Worm (Caenorhabditis elegans) whole organism, mixed stage, embryonic: ENCODE results near the gene col-129.

Experiments used
- M03D4.4 ChIP-seq: sonication (generic microtip); optimal IDR thresholded peaks from 2 replicates; lab custom pipeline; 2017; ENCODE audit warnings: mild to moderate bottlenecking, missing genetic modification characterization, missing compliant biosample characterization
- bed-3 ChIP-seq: fragments of 200-800 bp; sonication (Bioruptor generic); optimal IDR thresholded peaks from 3 replicates; lab custom pipeline; 2018; ENCODE audit warnings: mild to moderate bottlenecking, missing genetic modification characterization, moderate library complexity, missing compliant biosample characterization
- blmp-1 ChIP-seq: fragments of 150-350 bp; optimal IDR thresholded peaks from 2 replicates; lab custom pipeline; 2014; ENCODE audit warnings: missing biosample characterization, missing genetic modification characterization
- ceh-39 ChIP-seq: fragments of 150-350 bp; optimal IDR thresholded peaks from 2 replicates; lab custom pipeline; 2014; ENCODE audit warnings: missing biosample characterization, missing genetic modification characterization
- ceh-43 ChIP-seq: fragments of 200-800 bp; sonication (Bioruptor generic); optimal IDR thresholded peaks from 2 replicates; lab custom pipeline; 2018; ENCODE audit warnings: mild to moderate bottlenecking, missing genetic modification characterization, moderate library complexity, missing compliant biosample characterization
- ceh-83 ChIP-seq: fragments of 200-800 bp; sonication (Bioruptor generic); optimal IDR thresholded peaks from 2 replicates; lab custom pipeline; 2018; ENCODE audit warnings: mild to moderate bottlenecking, missing genetic modification characterization, missing compliant biosample characterization
- ces-1 ChIP-seq: fragments of 150-350 bp; optimal IDR thresholded peaks from 2 replicates; lab custom pipeline; 2014; ENCODE audit warnings: missing biosample characterization, missing genetic modification reagents, missing genetic modification characterization
- cnd-1 ChIP-seq: fragments of 200-800 bp; sonication (Bioruptor generic); optimal IDR thresholded peaks from 2 replicates; lab custom pipeline; 2018; ENCODE audit warnings: mild to moderate bottlenecking, missing genetic modification characterization, missing compliant biosample characterization
- elt-1 ChIP-seq: sonication (generic microtip); optimal IDR thresholded peaks from 2 replicates; lab custom pipeline; 2017; ENCODE audit warnings: missing genetic modification characterization, mild to moderate bottlenecking, missing compliant biosample characterization, antibody characterized with exemption, moderate library complexity, borderline replicate concordance; ENCODE audit not compliant: insufficient read depth
- elt-3 ChIP-seq: fragments of 150-350 bp; optimal IDR thresholded peaks from 2 replicates; lab custom pipeline; 2014; ENCODE audit warnings: missing biosample characterization, missing genetic modification characterization
- flh-1 ChIP-seq: fragments of 200-800 bp; sonication (Bioruptor generic); optimal IDR thresholded peaks from 2 replicates; lab custom pipeline; 2018; ENCODE audit warnings: mild to moderate bottlenecking, missing genetic modification characterization, moderate library complexity, missing compliant biosample characterization
- ham-2 ChIP-seq: fragments of 200-800 bp; sonication (Bioruptor generic); optimal IDR thresholded peaks from 2 replicates; lab custom pipeline; 2018; ENCODE audit warnings: mild to moderate bottlenecking, missing genetic modification characterization, missing compliant biosample characterization
- hlh-1 ChIP-seq: fragments of 150-350 bp; optimal IDR thresholded peaks from 2 replicates; lab custom pipeline; 2014; ENCODE audit warnings: missing biosample characterization, missing genetic modification reagents, missing genetic modification characterization
- lin-32 ChIP-seq: fragments of 200-800 bp; sonication (Bioruptor generic); optimal IDR thresholded peaks from 2 replicates; lab custom pipeline; 2018; ENCODE audit warnings: mild to moderate bottlenecking, missing genetic modification characterization, missing compliant biosample characterization
- mep-1 ChIP-seq: fragments of 150-350 bp; optimal IDR thresholded peaks from 2 replicates; lab custom pipeline; 2017; ENCODE audit warnings: missing biosample characterization, missing genetic modification reagents, missing genetic modification characterization, inconsistent platforms
- mls-2 ChIP-seq: sonication (generic microtip); optimal IDR thresholded peaks from 2 replicates; lab custom pipeline; 2016; ENCODE audit warnings: mild to moderate bottlenecking, missing genetic modification characterization, moderate library complexity, missing compliant biosample characterization
- nhr-12 ChIP-seq: fragments of 150-350 bp; optimal IDR thresholded peaks from 2 replicates; lab custom pipeline; 2014; ENCODE audit warnings: missing biosample characterization, missing genetic modification characterization
- nhr-2 ChIP-seq: fragments of 150-350 bp; optimal IDR thresholded peaks from 2 replicates; lab custom pipeline; 2014; ENCODE audit warnings: missing biosample characterization, missing genetic modification characterization
- nhr-237 ChIP-seq: fragments of 150-350 bp; optimal IDR thresholded peaks from 2 replicates; lab custom pipeline; 2014; ENCODE audit warnings: missing biosample characterization, missing genetic modification characterization
- nhr-28 ChIP-seq: fragments of 150-350 bp; optimal IDR thresholded peaks from 2 replicates; lab custom pipeline; 2014; ENCODE audit warnings: missing biosample characterization, missing genetic modification characterization
- nhr-76 ChIP-seq: sonication (generic microtip); optimal IDR thresholded peaks from 2 replicates; lab custom pipeline; 2017; ENCODE audit warnings: missing biosample characterization, missing genetic modification characterization
- pha-4 ChIP-seq: fragments of 150-350 bp; optimal IDR thresholded peaks from 2 replicates; lab custom pipeline; 2018; ENCODE audit warnings: missing biosample characterization, missing genetic modification reagents, missing genetic modification characterization
- sem-2 ChIP-seq: fragments of 200-800 bp; sonication (Bioruptor generic); optimal IDR thresholded peaks from 2 replicates; lab custom pipeline; 2018; ENCODE audit warnings: mild to moderate bottlenecking, missing genetic modification characterization, missing compliant biosample characterization
- sptf-1 ChIP-seq: sonication (generic microtip); optimal IDR thresholded peaks from 2 replicates; lab custom pipeline; 2017; ENCODE audit warnings: mild to moderate bottlenecking, missing genetic modification characterization, moderate library complexity, missing compliant biosample characterization
- tbx-8 ChIP-seq: fragments of 200-800 bp; sonication (Bioruptor generic); optimal IDR thresholded peaks from 2 replicates; lab custom pipeline; 2018; ENCODE audit warnings: mild to moderate bottlenecking, missing genetic modification characterization, moderate library complexity, missing compliant biosample characterization
- unc-120 ChIP-seq: sonication (generic microtip); optimal IDR thresholded peaks from 2 replicates; lab custom pipeline; 2017; ENCODE audit warnings: missing genetic modification characterization, missing compliant biosample characterization; ENCODE audit not compliant: poor library complexity, severe bottlenecking
- unc-39 ChIP-seq: fragments of 150-350 bp; optimal IDR thresholded peaks from 2 replicates; lab custom pipeline; 2014; ENCODE audit warnings: missing biosample characterization, missing genetic modification characterization
- unc-62 ChIP-seq: fragments of 150-350 bp; optimal IDR thresholded peaks from 2 replicates; lab custom pipeline; 2014; ENCODE audit warnings: missing biosample characterization, missing genetic modification reagents, missing genetic modification characterization
- zip-8 ChIP-seq: fragments of 150-350 bp; optimal IDR thresholded peaks from 2 replicates; lab custom pipeline; 2014; ENCODE audit warnings: missing biosample characterization, missing genetic modification characterization

The col-129 gene

DNA sequence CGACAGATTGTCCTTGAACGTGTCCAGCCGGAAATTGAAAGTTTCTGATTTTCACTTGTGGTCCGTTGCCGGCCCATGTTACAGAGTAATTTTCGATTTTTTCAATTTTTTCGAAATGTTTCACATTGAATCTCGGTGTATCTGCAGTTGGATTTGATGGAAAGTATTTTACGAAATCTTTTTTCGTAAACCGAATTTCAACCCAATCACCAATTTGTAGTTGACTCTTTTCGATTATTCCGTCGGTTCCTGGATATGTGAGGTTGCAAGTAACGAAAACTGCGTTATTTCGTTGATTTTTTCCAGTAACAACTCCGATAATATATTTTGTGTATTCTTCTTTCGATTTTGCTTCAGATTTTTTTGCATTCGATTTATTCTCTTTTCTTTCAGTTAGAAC is 39.4 kb upstream of the col-129 start:
- TF ChIP-seq sem-2 (GFP tag; lab: Kevin White, UChicago) (no peak), lin-32 (GFP tag; lab: Kevin White, UChicago) (no peak), elt-3 (tag; lab: Kevin White, UChicago) (no peak), elt-1 (tag; lab: Kevin White, UChicago) (no peak), pha-4 (tag; lab: Kevin White, UChicago) (no peak), ceh-39 (tag; lab: Kevin White, UChicago) (no peak), cnd-1 (tag; lab: Kevin White, UChicago) (no peak), mls-2 (tag; lab: Kevin White, UChicago) (no peak), unc-120 (tag; lab: Kevin White, UChicago) (no peak), M03D4.4 (no peak), nhr-76 (tag; lab: Kevin White, UChicago) (no peak), nhr-28 (no peak), blmp-1 (no peak), mep-1 (no peak), ceh-83 (GFP tag; lab: Kevin White, UChicago) (no peak), ceh-43 (no peak), hlh-1 (tag; lab: Kevin White, UChicago) (no peak)
- TF ChIP-seq, all 35 proteins: peak for 0

DNA sequence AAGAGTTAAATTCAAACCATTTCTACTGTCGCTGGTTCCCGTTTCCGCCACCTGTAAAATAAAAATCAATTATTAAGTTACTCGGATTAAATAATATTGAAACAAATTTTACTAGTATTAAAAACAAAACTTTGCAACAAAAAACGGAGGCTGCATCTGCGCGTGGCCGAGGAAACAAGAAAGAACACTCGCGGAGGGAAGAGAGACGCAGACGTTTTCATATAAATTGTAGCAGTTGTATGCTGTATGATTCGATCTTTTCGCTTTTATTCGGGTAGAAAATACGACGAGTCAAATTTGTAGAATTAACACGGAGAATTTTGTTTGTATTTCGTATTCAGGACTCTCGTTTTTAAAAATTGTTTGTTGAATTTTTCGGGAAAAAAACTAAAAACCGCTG is 35.4 kb upstream of the col-129 start, which contains the start of gene B0001.3:
Gene B0001.3, minus strand, starts transcription at position 55 of the 400 bp plus-strand sequence.
- no peak for TF ChIP-seq ceh-83 (GFP tag; lab: Kevin White, UChicago)
- TF ChIP-seq nhr-12 (tag; lab: Kevin White, UChicago): no peak
- TF ChIP-seq nhr-2 (tag; lab: Kevin White, UChicago): no peak
- TF ChIP-seq flh-1 (GFP tag; lab: Kevin White, UChicago): no peak
- TF ChIP-seq unc-120 (tag; lab: Kevin White, UChicago): no peak
- no peak for TF ChIP-seq zip-8 (tag; lab: Kevin White, UChicago)
- TF ChIP-seq bed-3 (GFP tag; lab: Kevin White, UChicago): no peak
- no peak for TF ChIP-seq tbx-8 (GFP tag; lab: Kevin White, UChicago)
- no peak for TF ChIP-seq nhr-237 (tag; lab: Kevin White, UChicago)
- no peak for TF ChIP-seq lin-32 (GFP tag; lab: Kevin White, UChicago)
- no peak for TF ChIP-seq M03D4.4
- TF ChIP-seq blmp-1: no peak
- TF ChIP-seq nhr-76 (tag; lab: Kevin White, UChicago): no peak
- TF ChIP-seq unc-39 (tag; lab: Kevin White, UChicago): no peak
- no peak for TF ChIP-seq unc-62 (GFP tag; lab: Kevin White, UChicago)
- TF ChIP-seq mls-2 (tag; lab: Kevin White, UChicago): no peak
- no peak for TF ChIP-seq ces-1 (GFP tag; lab: Kevin White, UChicago)

DNA sequence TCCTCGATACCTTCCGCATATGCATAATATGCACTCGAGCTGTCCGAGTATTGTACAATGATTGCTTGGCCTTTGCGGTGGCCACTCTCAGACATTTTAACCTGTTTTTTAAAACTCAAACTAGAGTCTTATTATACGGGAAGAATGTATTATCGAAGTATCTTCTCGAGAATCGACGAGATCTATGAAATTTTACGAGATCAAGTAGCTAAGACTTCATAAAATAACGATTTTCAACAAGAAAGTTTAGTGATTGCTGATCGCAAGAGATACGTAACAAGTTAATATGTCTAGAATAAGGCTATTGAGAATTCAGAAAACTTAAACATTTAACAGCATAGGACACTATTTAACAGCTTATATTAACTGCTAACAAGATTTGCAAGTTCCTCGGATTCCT is 33.0 kb upstream of the col-129 start, which contains the start of gene B0001.5:
Gene B0001.5, minus strand, starts transcription at position 101 of the 400 bp plus-strand sequence.
- TF ChIP-seq blmp-1 (no peak), ceh-83 (GFP tag; lab: Kevin White, UChicago) (no peak), ceh-43 (no peak), tbx-8 (GFP tag; lab: Kevin White, UChicago) (no peak), elt-1 (tag; lab: Kevin White, UChicago) (no peak), pha-4 (tag; lab: Kevin White, UChicago) (no peak), cnd-1 (tag; lab: Kevin White, UChicago) (no peak), nhr-2 (tag; lab: Kevin White, UChicago) (no peak), mep-1 (no peak), unc-39 (tag; lab: Kevin White, UChicago) (no peak), ham-2 (GFP tag; lab: Kevin White, UChicago) (no peak), nhr-76 (tag; lab: Kevin White, UChicago) (no peak), ces-1 (GFP tag; lab: Kevin White, UChicago) (no peak), nhr-28 (no peak), unc-120 (tag; lab: Kevin White, UChicago) (no peak)
- TF ChIP-seq, all 35 proteins: peak for 0

ce11 chrIV:12140959-12141358 is 30.7 kb upstream of the col-129 start, which contains the start of gene B0001.8:
TSS of gene B0001.8 (minus strand) at chrIV:12141059.
- TF ChIP-seq bed-3 (GFP tag; lab: Kevin White, UChicago): no peak
- TF ChIP-seq nhr-2 (tag; lab: Kevin White, UChicago): no peak
- no peak for TF ChIP-seq nhr-12 (tag; lab: Kevin White, UChicago)
- no peak for TF ChIP-seq unc-39 (tag; lab: Kevin White, UChicago)
- TF ChIP-seq sem-2 (GFP tag; lab: Kevin White, UChicago): no peak
- TF ChIP-seq sptf-1 (tag; lab: Kevin White, UChicago): no peak
- no peak for TF ChIP-seq nhr-28
